Fruit fly (Drosophila melanogaster): ENCODE measurements around the gene Acbp3.

Gene Acbp3

DNA sequence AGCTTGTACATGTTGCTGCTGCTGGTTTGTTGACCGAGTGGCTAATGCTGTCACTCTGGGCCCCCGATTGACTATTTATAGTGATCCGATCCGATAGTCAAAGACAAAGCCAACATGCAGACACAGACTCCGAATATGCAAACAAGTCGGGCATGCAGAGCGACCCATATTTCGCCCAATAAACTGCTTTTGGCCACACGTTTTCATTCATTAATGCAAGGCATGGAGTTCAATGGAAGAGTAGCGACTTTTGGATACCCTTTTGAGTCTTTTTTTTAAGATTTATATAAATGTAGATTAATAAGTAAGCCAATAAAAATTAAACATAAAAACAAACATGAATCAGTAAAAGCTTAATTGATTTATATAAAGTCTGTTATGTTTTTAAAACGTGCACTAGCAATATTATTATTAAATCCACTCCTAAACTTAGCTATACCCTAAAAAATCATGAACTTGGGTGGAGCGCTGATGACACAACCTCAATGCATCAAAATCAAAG, 44.1 kb upstream of the Acbp3 start, which contains the start of gene Cpr65Ea (continued):
- TF ChIP-seq run (tag; optimal IDR thresholded peaks at IDR 0.05) (no peak), HHEX (GFP tag; optimal IDR thresholded peaks at IDR 0.05) (no peak), CG10209 (GFP tag; optimal IDR thresholded peaks at IDR 0.05) (no peak), gcm (GFP tag; optimal IDR thresholded peaks at IDR 0.05) (no peak), CG12744 (GFP tag; optimal IDR thresholded peaks at IDR 0.05) (no peak), ewg (GFP tag; optimal IDR thresholded peaks at IDR 0.05) (no peak), CG7745 (tag; optimal IDR thresholded peaks at IDR 0.05) (no peak), Gsc (GFP tag; IDR thresholded peaks at IDR 0.05) (no peak), MBD-R2 (GFP tag; IDR thresholded peaks at IDR 0.05) (no peak), Oli (tag; optimal IDR thresholded peaks at IDR 0.05) (peak; percentile 46), Sox102F (GFP tag; optimal IDR thresholded peaks at IDR 0.05) (peak; percentile 56), dati (GFP tag; IDR thresholded peaks at IDR 0.05) (no peak), Stat92E (GFP tag; optimal IDR thresholded peaks at IDR 0.05) (no peak), GATAe (GFP tag; conservative IDR thresholded peaks at IDR 0.05) (no peak), scrt (GFP tag; optimal IDR thresholded peaks at IDR 0.05) (no peak), CG12299 (tag; optimal IDR thresholded peaks at IDR 0.05) (no peak), NK7.1 (GFP tag; optimal IDR thresholded peaks at IDR 0.05) (no peak), trh (GFP tag; optimal IDR thresholded peaks at IDR 0.05) (no peak), emc (GFP tag; optimal IDR thresholded peaks at IDR 0.05) (no peak), ttk (GFP tag; IDR thresholded peaks at IDR 0.05) (0 out of 2 replicates have a peak, but pooled peaks have one; percentile 23), CG31441 (GFP tag; IDR thresholded peaks at IDR 0.05) (peak; percentile 23; the same call in 1 of the 2 replicates), ERR (GFP tag; optimal IDR thresholded peaks at IDR 0.05) (no peak), Sox100B (GFP tag; optimal IDR thresholded peaks at IDR 0.05) (peak; percentile 30), CG18262 (tag; optimal IDR thresholded peaks at IDR 0.05) (peak; percentile 5), so (GFP tag; IDR thresholded peaks at IDR 0.05) (0 out of 3 replicates have a peak, but pooled peaks have one; percentile 19), CG32767 (GFP tag; IDR thresholded peaks at IDR 0.05) (0 out of 2 replicates have a peak, but pooled peaks have one; percentile 15), ap (GFP tag; IDR thresholded peaks at IDR 0.05) (no peak), CG6854 (GFP tag; optimal IDR thresholded peaks at IDR 0.05) (no peak), sim (GFP tag; IDR thresholded peaks at IDR 0.05) (no peak), hth (optimal IDR thresholded peaks at IDR 0.05) (no peak), Optix (GFP tag; IDR thresholded peaks at IDR 0.05) (no peak), sug (tag; optimal IDR thresholded peaks at IDR 0.05) (no peak), Lim3 (GFP tag; IDR thresholded peaks at IDR 0.05) (no peak), Hr78 (GFP tag; optimal IDR thresholded peaks at IDR 0.05) (no peak), CG16815 (GFP tag; optimal IDR thresholded peaks at IDR 0.05) (no peak), CG11085 (GFP tag; IDR thresholded peaks at IDR 0.05) (no peak), ftz-f1 (GFP tag; optimal IDR thresholded peaks at IDR 0.05) (no peak), CG1233 (GFP tag; optimal IDR thresholded peaks at IDR 0.05) (no peak), nmo (GFP tag; optimal IDR thresholded peaks at IDR 0.05) (peak; percentile 11), Ada2b (GFP tag; IDR thresholded peaks at IDR 0.05) (0 out of 2 replicates have a peak, but pooled peaks have one; percentile 12), salm (tag; optimal IDR thresholded peaks at IDR 0.05) (no peak), insv (GFP tag; optimal IDR thresholded peaks at IDR 0.05) (no peak), CG2678 (tag; optimal IDR thresholded peaks at IDR 0.05) (peak; percentile 52), Dad (GFP tag; optimal IDR thresholded peaks at IDR 0.05) (no peak), inv (GFP tag; IDR thresholded peaks at IDR 0.05; ENCODE audit: partially characterized antibody) (no peak), unpg (GFP tag; optimal IDR thresholded peaks at IDR 0.05) (peak; percentile 23), Eip74EF (GFP tag; optimal IDR thresholded peaks at IDR 0.05) (peak in 1 of 2 experiments; percentile 11), CG7839 (tag; optimal IDR thresholded peaks at IDR 0.05) (peak; percentile 41), Asciz (GFP tag; optimal IDR thresholded peaks at IDR 0.05) (peak; percentile 24), slp2 (GFP tag; optimal IDR thresholded peaks at IDR 0.05) (no peak)

Measured in whole organism, embryonic.